Worm (Caenorhabditis elegans): ENCODE measurements around the gene F47C12.8.

The F47C12.8 gene

ce11 chrIV:4013621-4014020, 15.2 kb upstream of the F47C12.8 start:
- TF ChIP-seq egl-43 (GFP tag; IDR thresholded peaks at IDR 0.05): peak; percentile 10; the same call in 1 of the 2 replicates
- no peak for TF ChIP-seq snpc-4 (tag; optimal IDR thresholded peaks at IDR 0.05)
- TF ChIP-seq zfp-3 (GFP tag; conservative IDR thresholded peaks at IDR 0.05): no peak
- TF ChIP-seq gei-8 (GFP tag; optimal IDR thresholded peaks at IDR 0.05): no peak
- TF ChIP-seq set-16 (GFP tag; IDR thresholded peaks at IDR 0.05): peak; percentile 67
- no peak for TF ChIP-seq nhr-77 (tag; optimal IDR thresholded peaks at IDR 0.05)

DNA sequence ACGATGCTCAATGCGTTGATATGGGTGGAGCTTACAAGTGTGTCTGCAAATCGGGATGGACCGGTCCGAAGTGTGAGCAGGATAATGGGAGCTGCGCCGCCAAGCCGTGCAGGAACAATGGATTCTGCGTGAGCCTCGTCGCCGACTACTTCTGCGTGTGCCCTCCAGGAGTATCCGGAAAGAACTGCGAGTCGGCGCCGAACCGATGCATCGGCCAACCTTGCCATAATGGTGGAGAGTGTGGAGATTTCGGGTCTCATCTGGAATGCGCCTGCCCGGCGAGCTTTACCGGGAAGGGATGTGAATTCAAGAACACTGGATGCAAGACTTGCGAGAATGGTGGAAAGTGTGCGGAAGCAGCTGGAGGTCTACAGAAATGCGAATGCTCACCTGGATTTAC, 11.5 kb upstream of the F47C12.8 start:
- no peak for TF ChIP-seq nhr-28 (tag; optimal IDR thresholded peaks at IDR 0.05)
- peak in 1 of 2 experiments; percentile 7 for TF ChIP-seq unc-62 (GFP tag; optimal IDR thresholded peaks at IDR 0.05 in 1 of 2)
- TF ChIP-seq unc-62 (tag; optimal IDR thresholded peaks at IDR 0.05): no peak
- peak; percentile 75 for TF ChIP-seq set-16 (GFP tag; IDR thresholded peaks at IDR 0.05)
- no peak for TF ChIP-seq F26F4.8 (GFP tag; conservative IDR thresholded peaks at IDR 0.05)
- TF ChIP-seq nhr-11 (tag; optimal IDR thresholded peaks at IDR 0.05): no peak
- no peak for TF ChIP-seq mdl-1 (tag; optimal IDR thresholded peaks at IDR 0.05)

- TF ChIP-seq nhr-77 (tag; optimal IDR thresholded peaks at IDR 0.05) (peak; percentile 15), unc-62 (GFP tag; optimal IDR thresholded peaks at IDR 0.05 in 1 of 2) (peak in 1 of 2 experiments; percentile 73), unc-62 (tag; optimal IDR thresholded peaks at IDR 0.05) (no peak), zip-11 (GFP tag; IDR thresholded peaks at IDR 0.05) (no peak), pqm-1 (tag; optimal IDR thresholded peaks at IDR 0.05) (peak; percentile 0), nhr-28 (tag; optimal IDR thresholded peaks at IDR 0.05) (peak; percentile 65), daf-16 (GFP tag; optimal IDR thresholded peaks at IDR 0.05) (no peak), daf-16 (tag; optimal IDR thresholded peaks at IDR 0.05) (peak; percentile 63)
These were observed 10.0 kb upstream of the F47C12.8 start for ce11 chrIV:4008440-4008839.

- TF ChIP-seq dmd-9 (GFP tag; IDR thresholded peaks at IDR 0.05) (no peak), nhr-237 (tag; optimal IDR thresholded peaks at IDR 0.05) (no peak), ceh-62 (tag; optimal IDR thresholded peaks at IDR 0.05) (no peak), unc-62 (GFP tag; optimal IDR thresholded peaks at IDR 0.05 in 1 of 2) (peak in 1 of 2 experiments; percentile 60), unc-62 (tag; optimal IDR thresholded peaks at IDR 0.05) (no peak), aha-1 (tag) (peak; percentile 6), aly-2 (tag; optimal IDR thresholded peaks at IDR 0.05) (no peak), tag-97 (GFP tag; IDR thresholded peaks at IDR 0.05) (no peak), nhr-42 (GFP tag; IDR thresholded peaks at IDR 0.05) (no peak), lim-7 (GFP tag; IDR thresholded peaks at IDR 0.05) (no peak), egl-43 (GFP tag; IDR thresholded peaks at IDR 0.05) (0 out of 2 replicates have a peak, but pooled peaks have one; percentile 35), lin-13 (GFP tag; optimal IDR thresholded peaks at IDR 0.05) (no peak), ceh-82 (tag; optimal IDR thresholded peaks at IDR 0.05) (no peak), lin-38 (GFP tag; IDR thresholded peaks at IDR 0.05) (no peak), T26A8.4 (GFP tag; IDR thresholded peaks at IDR 0.05) (no peak), set-16 (GFP tag; IDR thresholded peaks at IDR 0.05) (peak; percentile 43; the same call in 1 of the 2 replicates), ama-1 (optimal IDR thresholded peaks at IDR 0.05) (no peak), ctbp-1 (GFP tag; IDR thresholded peaks at IDR 0.05) (no peak), zfp-2 (tag; optimal IDR thresholded peaks at IDR 0.05) (no peak), pha-4 (GFP tag; IDR thresholded peaks at IDR 0.05) (no peak), pha-4 (tag; optimal IDR thresholded peaks at IDR 0.05) (no peak), F10B5.3 (tag; optimal IDR thresholded peaks at IDR 0.05) (no peak), hif-1 (tag; optimal IDR thresholded peaks at IDR 0.05) (peak in 1 of 2 experiments; percentile 40), zfp-3 (GFP tag; conservative IDR thresholded peaks at IDR 0.05) (no peak), nhr-111 (GFP tag; optimal IDR thresholded peaks at IDR 0.05) (no peak), arid-1 (GFP tag; conservative IDR thresholded peaks at IDR 0.05) (no peak), madf-9 (GFP tag; conservative IDR thresholded peaks at IDR 0.05) (no peak), zip-2 (tag; optimal IDR thresholded peaks at IDR 0.05) (no peak)
These were observed 9.3 kb upstream of the F47C12.8 start, which contains the start of gene W02C12.2 for ce11 chrIV:4007697-4008096. Gene W02C12.2, minus strand, starts transcription at chrIV:4007973.
